Worm (Caenorhabditis elegans): ENCODE results near the gene str-134.

- TF ChIP-seq flt-1 (GFP tag; IDR thresholded peaks at IDR 0.05) (no peak), cog-1 (tag; optimal IDR thresholded peaks at IDR 0.05) (no peak), klf-2 (GFP tag; conservative IDR thresholded peaks at IDR 0.05) (no peak), tab-1 (GFP tag; IDR thresholded peaks at IDR 0.05) (no peak), T22C8.4 (GFP tag; IDR thresholded peaks at IDR 0.05) (no peak), med-1 (GFP tag; optimal IDR thresholded peaks at IDR 0.05; ENCODE audit: insufficient read depth) (no peak), ztf-29 (GFP tag; IDR thresholded peaks at IDR 0.05) (no peak)
These were observed 7.3 kb upstream of the str-134 start, which contains the start of gene srj-25 for ce11 chrV:736171-736570.
